Worm (Caenorhabditis elegans) whole organism, midembryonic: ENCODE measurements around the gene F56D2.3.

Experiments
- T22C8.4 ChIP-seq: fragments of 200-800 bp; sonication (Bioruptor generic); IDR thresholded peaks from 2 replicates; pipeline ENCODE4 v1.3.6; 2022; ENCODE audit warnings: missing genetic modification characterization, missing compliant biosample characterization
- cog-1 ChIP-seq: sonication (generic microtip); optimal IDR thresholded peaks from 2 replicates; lab custom pipeline; 2016; ENCODE audit warnings: missing genetic modification characterization, missing compliant biosample characterization
- flt-1 ChIP-seq: fragments of 200-800 bp; sonication (Bioruptor generic); IDR thresholded peaks from 2 replicates; pipeline ENCODE4 v1.3.6; 2022; ENCODE audit warnings: missing genetic modification characterization, missing compliant biosample characterization
- klf-2 ChIP-seq: fragments of 200-800 bp; sonication (Bioruptor generic); conservative IDR thresholded peaks from 2 replicates; pipeline ENCODE4 v1.3.6; 2022; ENCODE audit warnings: missing genetic modification reagents, missing genetic modification characterization, missing compliant biosample characterization
- med-1 ChIP-seq: sonication (generic microtip); optimal IDR thresholded peaks from 2 replicates; lab custom pipeline; 2017; ENCODE audit warnings: missing genetic modification characterization, mild to moderate bottlenecking, missing compliant biosample characterization, antibody characterized with exemption, missing genetic modification reagents; ENCODE audit not compliant: insufficient read depth
- ref-1 ChIP-seq: fragments of 200-800 bp; sonication (Bioruptor generic); conservative IDR thresholded peaks from 2 replicates; pipeline ENCODE4 v1.3.6; 2022; ENCODE audit warnings: missing genetic modification reagents, missing genetic modification characterization, missing compliant biosample characterization
- tab-1 ChIP-seq: fragments of 200-800 bp; sonication (Bioruptor generic); IDR thresholded peaks from 2 replicates; pipeline ENCODE4 v1.3.6; 2022; ENCODE audit warnings: missing genetic modification characterization, missing compliant biosample characterization
- ztf-23 ChIP-seq: fragments of 200-800 bp; sonication (Bioruptor generic); IDR thresholded peaks from 2 replicates; pipeline ENCODE4 v1.3.6; 2022; ENCODE audit warnings: missing genetic modification reagents, missing genetic modification characterization, missing compliant biosample characterization
- ztf-29 ChIP-seq: fragments of 200-800 bp; sonication (Bioruptor generic); IDR thresholded peaks from 2 replicates; pipeline ENCODE4 v1.3.6; 2022; ENCODE audit warnings: missing genetic modification reagents, missing genetic modification characterization, missing compliant biosample characterization

The F56D2.3 gene

DNA sequence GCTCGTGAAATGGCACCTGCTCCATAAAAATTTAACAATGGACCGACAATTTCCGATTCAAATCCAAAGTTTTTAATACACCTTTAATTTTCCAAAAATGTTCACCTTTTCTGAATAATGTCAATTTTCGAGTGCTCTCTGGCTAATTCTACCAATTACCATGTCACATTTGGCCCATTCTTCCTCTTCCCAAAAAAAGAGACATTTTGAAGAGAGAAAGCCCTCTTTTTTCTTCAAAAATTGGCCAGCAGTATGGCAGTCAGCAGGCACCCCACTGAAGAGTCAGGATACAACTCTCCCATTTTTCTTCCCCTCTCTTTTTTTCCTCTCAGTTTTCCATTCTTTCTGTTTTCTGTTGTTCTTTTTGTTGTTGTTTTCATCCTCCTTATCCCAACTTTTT lies 49.8 kb downstream of the F56D2.3 start:
- no peak for TF ChIP-seq ref-1 (GFP tag; lab: Robert Waterston, UW)
- TF ChIP-seq ztf-29 (GFP tag; lab: Robert Waterston, UW): no peak
- no peak for TF ChIP-seq med-1 (GFP tag; lab: Kevin White, UChicago)
- TF ChIP-seq T22C8.4: no peak

DNA sequence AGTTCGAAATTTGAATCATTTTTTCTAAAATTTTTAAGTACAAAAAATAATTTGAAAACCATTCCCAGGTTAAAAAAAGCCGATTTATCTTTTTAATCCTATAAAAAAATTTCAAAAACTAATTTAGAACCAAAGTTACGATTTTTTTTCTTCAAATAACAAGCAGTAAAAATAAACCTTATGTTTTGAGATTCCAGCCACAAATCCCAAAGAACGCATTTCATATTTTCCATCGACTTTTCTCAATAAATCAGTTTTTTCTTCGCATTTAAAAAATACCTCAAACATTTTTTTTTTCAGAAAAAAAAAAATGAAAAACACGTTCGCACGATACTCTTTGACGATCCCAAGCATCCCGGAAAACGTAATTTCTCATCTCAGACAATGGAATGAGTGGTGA lies 50.4 kb downstream of the F56D2.3 start, which contains the start of gene ckk-1:
Gene ckk-1, plus strand, starts transcription at position 301 of the 400 bp plus-strand sequence.
- TF ChIP-seq tab-1 (GFP tag; lab: Robert Waterston, UW): no peak
- no peak for TF ChIP-seq med-1 (GFP tag; lab: Kevin White, UChicago)
- TF ChIP-seq klf-2 (GFP tag; lab: Robert Waterston, UW): no peak
- TF ChIP-seq flt-1 (GFP tag; lab: Robert Waterston, UW): no peak
- TF ChIP-seq ref-1 (GFP tag; lab: Robert Waterston, UW): no peak
- TF ChIP-seq cog-1: no peak
- TF ChIP-seq ztf-29 (GFP tag; lab: Robert Waterston, UW): no peak
- no peak for TF ChIP-seq T22C8.4
- TF ChIP-seq ztf-23: no peak
